Worm (Caenorhabditis elegans) whole organism, L1 larva: Measurements from ENCODE around the gene B0554.5.

Experiments used
- aha-1 ChIP-seq: fragments of 150-350 bp; optimal IDR thresholded peaks from 2 replicates; lab custom pipeline; 2014; ENCODE audit warnings: missing biosample characterization, missing genetic modification characterization
- aly-2 ChIP-seq: fragments of 150-350 bp; optimal IDR thresholded peaks from 2 replicates; lab custom pipeline; 2014; ENCODE audit warnings: missing biosample characterization, missing genetic modification characterization
- ama-1 ChIP-seq: fragments of 150-350 bp; optimal IDR thresholded peaks from 2 replicates; lab custom pipeline; 2014
- ceh-82 ChIP-seq, 3 experiments: fragments of 150-350 bp in 1 of 3; sonication (generic microtip) in 2 of 3; optimal IDR thresholded peaks; 2 replicates each; lab custom pipeline; 2014 to 2017; ENCODE audit warnings: missing biosample characterization in 3 of 3, missing genetic modification characterization in 3 of 3
- egl-27 ChIP-seq, 2 experiments: fragments of 150-350 bp in 1 of 2; sonication (generic microtip); optimal IDR thresholded peaks; 3 replicates each; lab custom pipeline; 2017 to 2018; ENCODE audit warnings: missing biosample characterization in 2 of 2, missing genetic modification characterization in 2 of 2, missing genetic modification reagents in 2 of 2
- jun-1 ChIP-seq: fragments of 150-350 bp; optimal IDR thresholded peaks from 2 replicates; lab custom pipeline; 2014; ENCODE audit warnings: missing biosample characterization, missing genetic modification reagents, missing genetic modification characterization
- lir-3 ChIP-seq: sonication (generic microtip); optimal IDR thresholded peaks from 2 replicates; lab custom pipeline; 2016; ENCODE audit warnings: mild to moderate bottlenecking, missing genetic modification characterization, moderate library complexity, missing compliant biosample characterization; ENCODE audit not compliant: poor library complexity
- mef-2 ChIP-seq: fragments of 150-350 bp; optimal IDR thresholded peaks from 2 replicates; lab custom pipeline; 2014; ENCODE audit warnings: missing biosample characterization, missing genetic modification characterization
- mep-1 ChIP-seq: fragments of 150-350 bp; optimal IDR thresholded peaks from 2 replicates; lab custom pipeline; 2014; ENCODE audit warnings: missing biosample characterization, missing genetic modification characterization
- nhr-28 ChIP-seq: fragments of 150-350 bp; optimal IDR thresholded peaks from 2 replicates; lab custom pipeline; 2014; ENCODE audit warnings: missing biosample characterization, missing genetic modification characterization
- nhr-77 ChIP-seq: fragments of 150-350 bp; optimal IDR thresholded peaks from 2 replicates; lab custom pipeline; 2014; ENCODE audit warnings: missing biosample characterization, missing genetic modification characterization
- zag-1 ChIP-seq: fragments of 150-350 bp; optimal IDR thresholded peaks from 2 replicates; lab custom pipeline; 2014; ENCODE audit warnings: missing biosample characterization, missing genetic modification characterization

ce11 chrV:378231-378630 is 46.0 kb upstream of the B0554.5 start:
- no peak for TF ChIP-seq ama-1 (lab: Kevin White, UChicago)
- TF ChIP-seq mef-2 (tag; lab: Kevin White, UChicago): no peak
- no peak for TF ChIP-seq mep-1
- TF ChIP-seq jun-1 (tag; lab: Kevin White, UChicago): no peak
- TF ChIP-seq egl-27 (tag; optimal IDR thresholded peaks at IDR 0.05; lab: Kevin White, UChicago): no peak
- no peak for TF ChIP-seq nhr-28
- no peak for TF ChIP-seq aha-1 (tag; lab: Kevin White, UChicago)
- TF ChIP-seq nhr-77: no peak
- no peak for TF ChIP-seq aly-2 (tag; lab: Kevin White, UChicago)
- no peak for TF ChIP-seq lir-3 (tag; lab: Kevin White, UChicago)
- no peak for TF ChIP-seq zag-1 (tag; lab: Kevin White, UChicago)
- no peak for TF ChIP-seq ceh-82 (tag; optimal IDR thresholded peaks at IDR 0.05; lab: Kevin White, UChicago)
